Worm (Caenorhabditis elegans) whole organism, late embryonic: ENCODE results near the gene gpc-1.

ENCODE experiments used
- F13H6.1 ChIP-seq: sonication (generic microtip); optimal IDR thresholded peaks from 2 replicates; lab custom pipeline; 2016; ENCODE audit warnings: missing genetic modification characterization, missing compliant biosample characterization
- elt-2 ChIP-seq: sonication (generic microtip); optimal IDR thresholded peaks from 2 replicates; lab custom pipeline; 2016; ENCODE audit warnings: missing genetic modification reagents, missing genetic modification characterization, missing compliant biosample characterization
- elt-4 ChIP-seq: sonication (generic microtip); optimal IDR thresholded peaks from 2 replicates; lab custom pipeline; 2016; ENCODE audit warnings: missing genetic modification characterization, missing compliant biosample characterization
- fkh-10 ChIP-seq: fragments of 150-350 bp; optimal IDR thresholded peaks from 2 replicates; lab custom pipeline; 2014; ENCODE audit warnings: missing biosample characterization, missing genetic modification reagents, missing genetic modification characterization
- hlh-13 ChIP-seq: fragments of 200-800 bp; sonication (Bioruptor generic); optimal IDR thresholded peaks from 2 replicates; lab custom pipeline; 2018; ENCODE audit warnings: mild to moderate bottlenecking, missing genetic modification characterization, missing compliant biosample characterization
- hlh-15 ChIP-seq: sonication (generic microtip); optimal IDR thresholded peaks from 2 replicates; lab custom pipeline; 2016; ENCODE audit warnings: missing genetic modification characterization, missing compliant biosample characterization
- hlh-8 ChIP-seq: sonication (generic microtip); optimal IDR thresholded peaks from 2 replicates; lab custom pipeline; 2016; ENCODE audit warnings: missing genotype, missing genetic modification characterization, missing compliant biosample characterization
- mec-3 ChIP-seq: sonication (generic microtip); optimal IDR thresholded peaks from 2 replicates; lab custom pipeline; 2016; ENCODE audit warnings: borderline replicate concordance, missing genetic modification characterization, missing compliant biosample characterization
- tbx-7 ChIP-seq: sonication (generic microtip); optimal IDR thresholded peaks from 2 replicates; lab custom pipeline; 2016; ENCODE audit warnings: missing genotype, missing genetic modification characterization, missing compliant biosample characterization

DNA sequence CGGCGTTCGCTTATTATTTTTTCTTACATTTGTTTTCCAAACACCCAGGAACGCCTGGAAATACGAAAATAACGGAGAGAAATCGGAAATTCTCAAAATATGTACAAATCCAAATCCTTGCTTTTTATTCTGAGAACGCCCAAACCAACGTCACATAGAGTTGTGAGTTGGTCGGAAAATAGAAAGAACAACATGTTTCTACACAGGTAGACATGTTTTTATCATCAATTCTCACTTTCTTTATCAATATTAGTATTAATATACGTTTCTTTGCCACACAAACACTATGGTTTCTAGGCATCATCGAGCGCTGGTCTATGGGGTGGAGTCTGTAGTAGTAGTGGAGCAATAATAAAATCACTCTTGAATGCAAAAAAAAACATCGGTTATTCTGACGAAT is 33.7 kb upstream of the gpc-1 start:
- TF ChIP-seq elt-4 (no peak), fkh-10 (GFP tag; lab: Kevin White, UChicago) (no peak), mec-3 (no peak), hlh-15 (tag; lab: Kevin White, UChicago) (no peak), hlh-13 (no peak), elt-2 (no peak), F13H6.1 (tag; lab: Kevin White, UChicago) (no peak), hlh-8 (no peak), tbx-7 (tag; lab: Kevin White, UChicago) (no peak)
